Fruit fly (Drosophila melanogaster): ENCODE measurements around the gene CG6763.

CG6763 gene

DNA sequence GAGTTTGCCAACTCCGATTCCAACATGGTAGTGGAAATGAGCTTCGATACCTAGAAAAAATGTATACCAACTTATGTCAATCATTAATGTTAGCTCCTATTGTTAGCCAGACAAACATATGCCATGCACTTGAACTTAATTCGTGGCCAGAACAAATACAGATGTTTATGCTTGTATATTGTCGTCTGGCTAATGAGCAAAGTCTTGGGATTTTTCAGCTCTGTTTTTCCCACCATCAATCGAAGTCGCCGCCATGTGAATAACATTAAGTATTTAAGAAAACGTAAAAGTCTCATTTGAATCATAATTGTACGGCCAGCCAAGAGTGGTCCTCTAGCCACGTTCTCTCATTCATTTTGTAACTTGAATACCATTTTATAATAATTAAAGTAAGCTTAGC, at the start of gene CG6763:
TSS of gene CG6763 (plus strand) at position 301 of the 400 bp plus-strand sequence.
- no peak for TF ChIP-seq CG6808 (GFP tag; optimal IDR thresholded peaks at IDR 0.05)
- peak; percentile 4 for TF ChIP-seq fkh (GFP tag; optimal IDR thresholded peaks at IDR 0.05)

DNA sequence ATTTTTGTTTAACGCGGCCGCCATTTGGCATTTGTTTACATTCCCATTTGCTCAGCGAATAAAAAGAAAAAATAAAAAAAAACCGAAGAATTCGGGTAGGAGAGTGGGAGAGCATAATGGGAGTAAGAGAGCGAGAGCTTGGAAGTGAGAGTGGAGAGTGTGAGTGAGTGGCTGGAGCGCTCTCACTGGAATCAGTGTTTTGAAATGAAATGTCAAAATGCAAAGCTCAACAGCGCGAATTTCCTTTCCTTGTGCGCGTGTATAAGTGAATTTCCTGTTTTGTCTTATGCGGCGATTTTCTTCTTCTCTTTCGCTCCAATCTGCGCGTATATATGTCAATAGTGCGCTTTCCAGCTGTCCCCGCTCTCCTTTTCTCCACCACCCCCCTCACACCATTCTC, 44.8 kb upstream of the CG6763 start:
- no peak for TF ChIP-seq CG6163 (GFP tag; IDR thresholded peaks at IDR 0.05)
- no peak for TF ChIP-seq CG31627 (GFP tag; optimal IDR thresholded peaks at IDR 0.05)
- no peak for TF ChIP-seq CG7368 (GFP tag; optimal IDR thresholded peaks at IDR 0.05)
- no peak for TF ChIP-seq net (GFP tag; optimal IDR thresholded peaks at IDR 0.05)
- TF ChIP-seq CG6808 (GFP tag; optimal IDR thresholded peaks at IDR 0.05): no peak
- TF ChIP-seq pdm3 (GFP tag; optimal IDR thresholded peaks at IDR 0.05): no peak
- no peak for TF ChIP-seq CG6276 (GFP tag; optimal IDR thresholded peaks at IDR 0.05)

- TF ChIP-seq CG10669 (GFP tag; optimal IDR thresholded peaks at IDR 0.05) (peak; percentile 16), eg (GFP tag; IDR thresholded peaks at IDR 0.05) (0 out of 3 replicates have a peak, but pooled peaks have one; percentile 16), Lpt (GFP tag; optimal IDR thresholded peaks at IDR 0.05) (no peak), svp (GFP tag) (peak; percentile 66), Hr38 (GFP tag; optimal IDR thresholded peaks at IDR 0.05) (no peak), ss (GFP tag; optimal IDR thresholded peaks at IDR 0.05) (peak in 1 of 2 experiments; percentile 32), CG15336 (GFP tag; IDR thresholded peaks at IDR 0.05) (peak; percentile 34; the same call in 1 of the 2 replicates), spab (GFP tag; optimal IDR thresholded peaks at IDR 0.05) (no peak), CG6276 (GFP tag; optimal IDR thresholded peaks at IDR 0.05) (no peak), CG4318 (GFP tag; optimal IDR thresholded peaks at IDR 0.05) (no peak), Met (GFP tag; optimal IDR thresholded peaks at IDR 0.05) (peak; percentile 9), achi (GFP tag; optimal IDR thresholded peaks at IDR 0.05) (peak; percentile 10), CG6163 (GFP tag; IDR thresholded peaks at IDR 0.05) (0 out of 3 replicates have a peak, but pooled peaks have one; percentile 30), Ets96B (tag; optimal IDR thresholded peaks at IDR 0.05) (peak; percentile 17), dsx (GFP tag; optimal IDR thresholded peaks at IDR 0.05; ENCODE audit: poor library complexity, severe bottlenecking) (peak; percentile 26), Sox15 (GFP tag; optimal IDR thresholded peaks at IDR 0.05) (no peak), CG3919 (GFP tag; optimal IDR thresholded peaks at IDR 0.05) (peak; percentile 14), CG3032 (tag; optimal IDR thresholded peaks at IDR 0.05) (no peak), CG10631 (GFP tag; optimal IDR thresholded peaks at IDR 0.05) (peak; percentile 1), pdm3 (GFP tag; optimal IDR thresholded peaks at IDR 0.05) (peak; percentile 5)
These were observed 43.7 kb upstream of the CG6763 start for dm6 chr3R:23239934-23240632.

- no peak for TF ChIP-seq Smox (GFP tag; optimal IDR thresholded peaks at IDR 0.05)
- peak; percentile 50 for TF ChIP-seq fkh (GFP tag; optimal IDR thresholded peaks at IDR 0.05)
- TF ChIP-seq svp (GFP tag): peak; percentile 57
- TF ChIP-seq Eip78C (GFP tag): peak; percentile 20
- no peak for TF ChIP-seq Gug (GFP tag; IDR thresholded peaks at IDR 0.05)
- TF ChIP-seq CG7368 (GFP tag; optimal IDR thresholded peaks at IDR 0.05): peak; percentile 12
- TF ChIP-seq lz (GFP tag; optimal IDR thresholded peaks at IDR 0.05): no peak
These were observed 34.8 kb upstream of the CG6763 start, which contains the start of gene CG4467 for dm6 chr3R:23248853-23249573. Gene CG4467 (minus strand): TSS chr3R:23248903.

- TF ChIP-seq CG9139 (GFP tag; optimal IDR thresholded peaks at IDR 0.05) (no peak), Ets96B (tag; optimal IDR thresholded peaks at IDR 0.05) (peak; percentile 49), CG15336 (GFP tag; IDR thresholded peaks at IDR 0.05) (peak; percentile 29; the same call in 1 of the 2 replicates), cyc (GFP tag; optimal IDR thresholded peaks at IDR 0.05) (peak; percentile 81), CG4318 (GFP tag; optimal IDR thresholded peaks at IDR 0.05) (peak; percentile 16), Smox (GFP tag; optimal IDR thresholded peaks at IDR 0.05) (no peak), CG10631 (GFP tag; optimal IDR thresholded peaks at IDR 0.05) (peak; percentile 72), Eip78C (GFP tag) (peak; percentile 91), ss (GFP tag; optimal IDR thresholded peaks at IDR 0.05) (peak in 1 of 2 experiments; percentile 16), CG6792 (GFP tag; optimal IDR thresholded peaks at IDR 0.05) (peak; percentile 69), CG3032 (tag; optimal IDR thresholded peaks at IDR 0.05) (peak; percentile 67), topi (GFP tag; optimal IDR thresholded peaks at IDR 0.05) (peak; percentile 80), CG11762 (GFP tag; optimal IDR thresholded peaks at IDR 0.05; ENCODE audit: insufficient read depth) (peak; percentile 70), Sox15 (GFP tag; optimal IDR thresholded peaks at IDR 0.05) (peak; percentile 38), net (GFP tag; optimal IDR thresholded peaks at IDR 0.05) (peak; percentile 47), lz (GFP tag; optimal IDR thresholded peaks at IDR 0.05) (peak; percentile 85), CG31627 (GFP tag; optimal IDR thresholded peaks at IDR 0.05) (peak; percentile 83), CG10669 (GFP tag; optimal IDR thresholded peaks at IDR 0.05) (peak; percentile 50), CG6808 (GFP tag; optimal IDR thresholded peaks at IDR 0.05) (no peak), dsx (GFP tag; optimal IDR thresholded peaks at IDR 0.05; ENCODE audit: poor library complexity, severe bottlenecking) (peak; percentile 43), Hr4 (GFP tag; optimal IDR thresholded peaks at IDR 0.05) (peak; percentile 81), Sox102F (GFP tag; optimal IDR thresholded peaks at IDR 0.05) (peak; percentile 81), Hr39 (GFP tag; optimal IDR thresholded peaks at IDR 0.05) (peak; percentile 83), CG11294 (GFP tag; IDR thresholded peaks at IDR 0.05) (0 out of 2 replicates have a peak, but pooled peaks have one; percentile 14), CG3919 (GFP tag; optimal IDR thresholded peaks at IDR 0.05) (peak; percentile 83)
These were observed 32.5 kb upstream of the CG6763 start, which contains the start of the genes Rad60 and EloA for dm6 chr3R:23251256-23251655. Gene Rad60 (minus strand): TSS chr3R:23251477. Gene EloA (plus strand): TSS chr3R:23251563.

All from whole organism, prepupa.